Worm (Caenorhabditis elegans): ENCODE results near the gene srx-5.

srx-5 gene

ce11 chrV:682031-682430, 17.8 kb upstream of the srx-5 start, which contains the start of gene srx-23:
srx-23 (plus strand) TSS chrV:682331.
- TF ChIP-seq nhr-76 (tag; optimal IDR thresholded peaks at IDR 0.05) (no peak), nhr-11 (tag; optimal IDR thresholded peaks at IDR 0.05) (no peak), fkh-2 (tag; optimal IDR thresholded peaks at IDR 0.05) (no peak), nhr-28 (tag; optimal IDR thresholded peaks at IDR 0.05) (no peak), ZK546.5 (tag; optimal IDR thresholded peaks at IDR 0.05) (no peak), pha-4 (tag; optimal IDR thresholded peaks at IDR 0.05) (no peak), ztf-11 (tag; optimal IDR thresholded peaks at IDR 0.05) (no peak)

ce11 chrV:683858-684257, 16.0 kb upstream of the srx-5 start, which contains the start of gene F31F4.1:
F31F4.1 (plus strand) TSS chrV:684060.
- TF ChIP-seq egl-27 (tag; optimal IDR thresholded peaks at IDR 0.05), result no peak
- TF ChIP-seq ama-1 (optimal IDR thresholded peaks at IDR 0.05), result no peak
- peak; percentile 66 for TF ChIP-seq elt-2 (tag; optimal IDR thresholded peaks at IDR 0.05)
- TF ChIP-seq pqm-1 (tag; optimal IDR thresholded peaks at IDR 0.05), result peak; percentile 44
- no peak for TF ChIP-seq eor-1 (tag; optimal IDR thresholded peaks at IDR 0.05)
- TF ChIP-seq mml-1 (tag; optimal IDR thresholded peaks at IDR 0.05), result no peak
- TF ChIP-seq fkh-10 (GFP tag; optimal IDR thresholded peaks at IDR 0.05), result no peak

- TF ChIP-seq nhr-67 (tag; optimal IDR thresholded peaks at IDR 0.05) (no peak), unc-39 (tag; optimal IDR thresholded peaks at IDR 0.05) (no peak), fos-1 (tag; optimal IDR thresholded peaks at IDR 0.05) (no peak), R02D3.7 (tag; optimal IDR thresholded peaks at IDR 0.05) (no peak), zag-1 (tag; optimal IDR thresholded peaks at IDR 0.05) (no peak), elt-2 (tag; optimal IDR thresholded peaks at IDR 0.05) (no peak), lin-39 (tag; optimal IDR thresholded peaks at IDR 0.05) (no peak), elt-3 (tag; optimal IDR thresholded peaks at IDR 0.05) (no peak), pqm-1 (tag; optimal IDR thresholded peaks at IDR 0.05) (no peak), lsy-12 (tag; optimal IDR thresholded peaks at IDR 0.05) (no peak)
Measured at ce11 chrV:687384-687783, 12.5 kb upstream of the srx-5 start, which contains the start of gene H25P19.1. H25P19.1 (plus strand) TSS chrV:687684.

DNA sequence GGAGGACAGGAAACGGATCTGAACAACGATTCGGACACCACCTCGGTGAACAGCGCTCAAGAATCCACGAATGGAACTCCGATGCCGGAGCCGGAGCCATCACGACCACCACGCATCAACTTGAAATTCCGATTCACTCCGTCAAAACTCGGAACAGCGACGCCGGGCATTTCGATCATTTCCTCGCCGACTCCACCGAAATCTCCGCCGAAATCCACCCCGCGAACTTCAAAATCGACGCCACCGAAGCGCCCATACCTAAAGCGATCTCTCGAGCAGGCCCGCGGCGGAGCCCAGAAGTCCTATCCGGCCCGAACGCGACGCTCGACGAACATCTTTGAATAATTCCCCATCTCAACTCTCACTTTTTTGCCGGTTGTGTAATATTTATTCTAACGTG, 10.3 kb upstream of the srx-5 start:
- TF ChIP-seq unc-62 (GFP tag; optimal IDR thresholded peaks at IDR 0.05) (no peak), lin-15B (tag; optimal IDR thresholded peaks at IDR 0.05) (no peak), snpc-4 (tag; optimal IDR thresholded peaks at IDR 0.05) (no peak), nhr-237 (tag; optimal IDR thresholded peaks at IDR 0.05) (no peak), elt-3 (tag; optimal IDR thresholded peaks at IDR 0.05) (no peak), aly-2 (tag; optimal IDR thresholded peaks at IDR 0.05) (no peak), egl-5 (tag; optimal IDR thresholded peaks at IDR 0.05) (no peak), lsy-12 (tag; optimal IDR thresholded peaks at IDR 0.05) (no peak), nhr-76 (tag; optimal IDR thresholded peaks at IDR 0.05) (no peak), daf-12 (tag; optimal IDR thresholded peaks at IDR 0.05) (no peak), pha-4 (tag; optimal IDR thresholded peaks at IDR 0.05) (no peak), ceh-16 (tag; optimal IDR thresholded peaks at IDR 0.05) (no peak)

ce11 chrV:692720-693422, 7.0 kb upstream of the srx-5 start, which contains the start of gene srx-4:
srx-4 (minus strand) TSS chrV:692770.
- no peak for TF ChIP-seq eor-1 (tag; optimal IDR thresholded peaks at IDR 0.05)
- no peak for TF ChIP-seq nhr-12 (tag; optimal IDR thresholded peaks at IDR 0.05)
- TF ChIP-seq ceh-9 (tag; optimal IDR thresholded peaks at IDR 0.05), result no peak
- no peak for TF ChIP-seq nhr-11 (tag; optimal IDR thresholded peaks at IDR 0.05)
- no peak for TF ChIP-seq mdl-1 (tag; optimal IDR thresholded peaks at IDR 0.05)
- no peak for TF ChIP-seq nhr-43 (tag; optimal IDR thresholded peaks at IDR 0.05; ENCODE audit: poor library complexity, severe bottlenecking)
- TF ChIP-seq ZK546.5 (tag; optimal IDR thresholded peaks at IDR 0.05), result no peak
- no peak for TF ChIP-seq sea-2 (GFP tag; optimal IDR thresholded peaks at IDR 0.05)
- TF ChIP-seq mml-1 (tag; optimal IDR thresholded peaks at IDR 0.05), result no peak
- no peak for TF ChIP-seq egl-27 (tag; optimal IDR thresholded peaks at IDR 0.05)
- TF ChIP-seq ztf-4 (tag; optimal IDR thresholded peaks at IDR 0.05), result no peak
- no peak for TF ChIP-seq R02D3.7 (tag; optimal IDR thresholded peaks at IDR 0.05)
- TF ChIP-seq jun-1 (tag; optimal IDR thresholded peaks at IDR 0.05), result no peak
- TF ChIP-seq ceh-16 (tag; optimal IDR thresholded peaks at IDR 0.05), result no peak
- TF ChIP-seq pha-4 (tag; optimal IDR thresholded peaks at IDR 0.05), result no peak
